Fruit fly (Drosophila melanogaster): ENCODE results near the gene yellow-h.

yellow-h gene

DNA sequence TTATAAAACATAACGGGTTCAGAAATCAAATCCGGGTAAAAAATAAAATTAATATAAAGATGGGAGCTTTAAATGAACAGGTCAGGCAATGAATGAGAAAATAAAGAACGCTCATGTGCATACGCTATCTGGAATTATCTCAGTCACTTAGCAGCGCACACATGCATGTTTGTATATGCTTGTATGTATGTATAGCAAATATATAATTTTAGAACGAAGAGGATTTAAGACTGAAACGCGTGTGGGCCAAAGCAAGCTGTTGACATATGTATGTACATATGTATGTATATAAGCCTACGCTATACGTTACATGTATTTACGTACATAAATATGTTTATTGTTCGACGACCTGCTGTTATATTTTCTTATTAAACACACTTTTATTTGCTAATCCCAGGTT, 1.9 kb upstream of the yellow-h start (continued):
- no peak for TF ChIP-seq ro (GFP tag; IDR thresholded peaks at IDR 0.05)
- peak; percentile 44; the same call in 1 of the 2 replicates for TF ChIP-seq CG14014 (GFP tag; IDR thresholded peaks at IDR 0.05)
- TF ChIP-seq CG8478 (optimal IDR thresholded peaks at IDR 0.05): no peak
- no peak for TF ChIP-seq B-H1 (GFP tag; IDR thresholded peaks at IDR 0.05)
- no peak for TF ChIP-seq Sin3A (optimal IDR thresholded peaks at IDR 0.05)
- TF ChIP-seq D (optimal IDR thresholded peaks at IDR 0.05): no peak
- peak; percentile 22 for TF ChIP-seq D (GFP tag; optimal IDR thresholded peaks at IDR 0.05)
- peak; percentile 16 for TF ChIP-seq CG13123 (GFP tag; optimal IDR thresholded peaks at IDR 0.05)
- no peak for TF ChIP-seq Dref (GFP tag; IDR thresholded peaks at IDR 0.05)
- TF ChIP-seq Abd-B (GFP tag; optimal IDR thresholded peaks at IDR 0.05): no peak
- no peak for TF ChIP-seq gsb (GFP tag; IDR thresholded peaks at IDR 0.05)
- no peak for TF ChIP-seq NC2β (GFP tag; optimal IDR thresholded peaks at IDR 0.05)
- TF ChIP-seq bowl (GFP tag; IDR thresholded peaks at IDR 0.05): no peak; the same call in 1 of the 2 replicates
- no peak for TF ChIP-seq CG6272 (GFP tag; IDR thresholded peaks at IDR 0.05)
- TF ChIP-seq Spps (tag; optimal IDR thresholded peaks at IDR 0.05): peak; percentile 3
- no peak for TF ChIP-seq NC2α (GFP tag; optimal IDR thresholded peaks at IDR 0.05)
- no peak for TF ChIP-seq CG15514 (GFP tag; optimal IDR thresholded peaks at IDR 0.05)
- no peak for TF ChIP-seq gcm (GFP tag; optimal IDR thresholded peaks at IDR 0.05)
- TF ChIP-seq BtbVII (GFP tag; optimal IDR thresholded peaks at IDR 0.05): peak; percentile 23
- TF ChIP-seq CG8359 (GFP tag; optimal IDR thresholded peaks at IDR 0.05; ENCODE audit: borderline replicate concordance): peak; percentile 29
- peak; percentile 46 for TF ChIP-seq wek (GFP tag; optimal IDR thresholded peaks at IDR 0.05)
- TF ChIP-seq HLH3B (GFP tag; IDR thresholded peaks at IDR 0.05): no peak; the same call in 1 of the 2 replicates
- no peak for TF ChIP-seq NfI (GFP tag; optimal IDR thresholded peaks at IDR 0.05)
- no peak for TF ChIP-seq Usf (GFP tag; optimal IDR thresholded peaks at IDR 0.05)
- no peak for TF ChIP-seq crc (GFP tag; optimal IDR thresholded peaks at IDR 0.05)
- TF ChIP-seq CG11504 (tag; optimal IDR thresholded peaks at IDR 0.05): no peak
- TF ChIP-seq lmd (GFP tag; IDR thresholded peaks at IDR 0.05): no peak
- TF ChIP-seq CG17328 (GFP tag; IDR thresholded peaks at IDR 0.05): no peak
- no peak for TF ChIP-seq CG9932 (GFP tag; IDR thresholded peaks at IDR 0.05)
- TF ChIP-seq h (optimal IDR thresholded peaks at IDR 0.05): no peak
- TF ChIP-seq Neu2 (GFP tag; optimal IDR thresholded peaks at IDR 0.05; ENCODE audit: borderline replicate concordance): no peak
- no peak for TF ChIP-seq CG6854 (GFP tag; optimal IDR thresholded peaks at IDR 0.05)
- TF ChIP-seq CG4424 (GFP tag; optimal IDR thresholded peaks at IDR 0.05): peak; percentile 27
- TF ChIP-seq chn (GFP tag; optimal IDR thresholded peaks at IDR 0.05): no peak
- peak; percentile 13 for TF ChIP-seq CG18764 (GFP tag; optimal IDR thresholded peaks at IDR 0.05)
- TF ChIP-seq CG4617 (GFP tag; optimal IDR thresholded peaks at IDR 0.05; ENCODE audit: borderline replicate concordance): no peak
- TF ChIP-seq nom (GFP tag; optimal IDR thresholded peaks at IDR 0.05): peak; percentile 33
- TF ChIP-seq CG4854 (GFP tag; optimal IDR thresholded peaks at IDR 0.05): no peak
- no peak for TF ChIP-seq CG4730 (GFP tag; IDR thresholded peaks at IDR 0.05)
- no peak for TF ChIP-seq MTF-1 (GFP tag; optimal IDR thresholded peaks at IDR 0.05; ENCODE audit: borderline replicate concordance)
- no peak for TF ChIP-seq Oaz (GFP tag; IDR thresholded peaks at IDR 0.05)
- no peak for TF ChIP-seq dan (GFP tag; IDR thresholded peaks at IDR 0.05)
- TF ChIP-seq sd (tag; optimal IDR thresholded peaks at IDR 0.05): no peak
- TF ChIP-seq ttk (GFP tag; IDR thresholded peaks at IDR 0.05): no peak
- no peak for TF ChIP-seq CG8924 (tag; optimal IDR thresholded peaks at IDR 0.05)
- no peak for TF ChIP-seq pita (GFP tag; optimal IDR thresholded peaks at IDR 0.05)
- TF ChIP-seq zfh1 (GFP tag; IDR thresholded peaks at IDR 0.05): no peak
- no peak for TF ChIP-seq Ravus (GFP tag; IDR thresholded peaks at IDR 0.05)
- no peak for TF ChIP-seq HmgZ (tag; optimal IDR thresholded peaks at IDR 0.05)
- TF ChIP-seq CkIIα-i1 (GFP tag; IDR thresholded peaks at IDR 0.05): no peak
- no peak for TF ChIP-seq Meics (GFP tag; optimal IDR thresholded peaks at IDR 0.05)
- TF ChIP-seq hb (GFP tag; IDR thresholded peaks at IDR 0.05; ENCODE audit: partially characterized antibody): no peak
- no peak for TF ChIP-seq bab2 (GFP tag; optimal IDR thresholded peaks at IDR 0.05)
- TF ChIP-seq ranshi (GFP tag; IDR thresholded peaks at IDR 0.05): no peak

Measured in whole organism, embryonic.